Worm (Caenorhabditis elegans) whole organism, L4 larva: ENCODE data around the gene ZC262.2.

Experiments
- F10B5.3 ChIP-seq: sonication (generic microtip); optimal IDR thresholded peaks from 2 replicates; lab custom pipeline; 2016; ENCODE audit warnings: mild to moderate bottlenecking, missing genetic modification characterization, missing compliant biosample characterization
- F49E8.2 ChIP-seq: sonication (generic microtip); optimal IDR thresholded peaks from 2 replicates; lab custom pipeline; 2016; ENCODE audit warnings: missing compliant biosample characterization, mild to moderate bottlenecking, missing genetic modification characterization, borderline replicate concordance
- R02D3.7 ChIP-seq: fragments of 150-350 bp; sonication (generic microtip); optimal IDR thresholded peaks from 3 replicates; lab custom pipeline; 2014; ENCODE audit warnings: missing biosample characterization, missing genetic modification characterization
- T20F7.1 ChIP-seq: fragments of 200-800 bp; sonication (Bioruptor generic); optimal IDR thresholded peaks from 2 replicates; lab custom pipeline; 2018; ENCODE audit warnings: mild to moderate bottlenecking, missing genetic modification characterization, missing compliant biosample characterization
- T26A8.4 ChIP-seq: fragments of 200-800 bp; sonication (Bioruptor generic); IDR thresholded peaks from 2 replicates; pipeline ENCODE4 v1.3.6; 2022; ENCODE audit warnings: missing genetic modification characterization, missing compliant biosample characterization
- Y105C5A.15 ChIP-seq: fragments of 200-800 bp; sonication (Bioruptor generic); IDR thresholded peaks from 2 replicates; pipeline ENCODE4 v1.3.6; 2022; ENCODE audit warnings: missing genetic modification characterization, missing compliant biosample characterization
- Y48G9A.11 ChIP-seq: fragments of 200-800 bp; sonication (Bioruptor generic); IDR thresholded peaks from 2 replicates; pipeline ENCODE4 v1.3.6; 2022; ENCODE audit warnings: missing genetic modification reagents, missing genetic modification characterization, missing compliant biosample characterization
- Y5F2A.4 ChIP-seq: fragments of 200-800 bp; sonication (Bioruptor generic); optimal IDR thresholded peaks from 2 replicates; lab custom pipeline; 2018; ENCODE audit warnings: mild to moderate bottlenecking, missing genetic modification characterization, missing compliant biosample characterization
- ZK337.2 ChIP-seq: fragments of 200-800 bp; sonication (Bioruptor generic); IDR thresholded peaks from 2 replicates; pipeline ENCODE4 v1.3.6; 2022; ENCODE audit warnings: missing genetic modification reagents, missing genetic modification characterization, missing compliant biosample characterization
- ceh-82 ChIP-seq: sonication (generic microtip); optimal IDR thresholded peaks from 2 replicates; lab custom pipeline; 2017; ENCODE audit warnings: missing biosample characterization, missing genetic modification characterization
- cey-2 ChIP-seq: sonication (generic microtip); optimal IDR thresholded peaks from 3 replicates; lab custom pipeline; 2017; ENCODE audit warnings: missing genetic modification characterization, mild to moderate bottlenecking, missing compliant biosample characterization, antibody characterized with exemption, borderline replicate concordance; ENCODE audit not compliant: insufficient read depth
- daf-12 ChIP-seq: fragments of 150-350 bp; optimal IDR thresholded peaks from 2 replicates; lab custom pipeline; 2014; ENCODE audit warnings: missing biosample characterization, missing genetic modification reagents, missing genetic modification characterization
- daf-16 ChIP-seq, 3 experiments: sonication (generic microtip); optimal IDR thresholded peaks; 2 replicates each; lab custom pipeline; 2016 to 2017; ENCODE audit warnings: missing genetic modification characterization in 3 of 3, missing genetic modification reagents in 3 of 3, mild to moderate bottlenecking in 2 of 3, missing compliant biosample characterization in 2 of 3, missing biosample characterization in 1 of 3, moderate library complexity in 1 of 3
- daf-19 ChIP-seq: fragments of 200-800 bp; sonication (Bioruptor generic); conservative IDR thresholded peaks from 2 replicates; pipeline ENCODE4 v1.3.6; 2022; ENCODE audit warnings: missing genetic modification characterization, missing compliant biosample characterization
- dmd-9 ChIP-seq: fragments of 200-800 bp; sonication (Bioruptor generic); IDR thresholded peaks from 2 replicates; pipeline ENCODE4 v1.3.6; 2022; ENCODE audit warnings: missing genetic modification reagents, missing genetic modification characterization, missing compliant biosample characterization
- duxl-1 ChIP-seq: sonication (generic microtip); optimal IDR thresholded peaks from 2 replicates; lab custom pipeline; 2016; ENCODE audit warnings: mild to moderate bottlenecking, missing genetic modification characterization, moderate library complexity, missing compliant biosample characterization; ENCODE audit not compliant: poor library complexity
- egl-43 ChIP-seq: fragments of 200-800 bp; sonication (Bioruptor generic); IDR thresholded peaks from 2 replicates; pipeline ENCODE4 v1.3.6; 2022; ENCODE audit warnings: missing genetic modification reagents, missing genetic modification characterization, missing compliant biosample characterization
- fkh-10 ChIP-seq: fragments of 150-350 bp; optimal IDR thresholded peaks from 2 replicates; lab custom pipeline; 2014; ENCODE audit warnings: missing biosample characterization, missing genetic modification reagents, missing genetic modification characterization
- fos-1 ChIP-seq: fragments of 150-350 bp; optimal IDR thresholded peaks from 2 replicates; lab custom pipeline; 2014; ENCODE audit warnings: missing biosample characterization, missing genetic modification characterization
- hif-1 ChIP-seq, 2 experiments: sonication (generic microtip); optimal IDR thresholded peaks; 2 replicates each; lab custom pipeline; 2016 to 2017; ENCODE audit warnings: missing compliant biosample characterization in 2 of 2, missing genetic modification characterization in 2 of 2, missing genetic modification reagents in 2 of 2, missing genotype in 2 of 2, mild to moderate bottlenecking in 1 of 2
- hlh-30 ChIP-seq: sonication (generic microtip); optimal IDR thresholded peaks from 2 replicates; lab custom pipeline; 2017; ENCODE audit warnings: antibody characterized with exemption, mild to moderate bottlenecking, missing genetic modification characterization, missing compliant biosample characterization; ENCODE audit not compliant: insufficient read depth
- lin-15B ChIP-seq: fragments of 150-350 bp; sonication (generic microtip); optimal IDR thresholded peaks from 3 replicates; lab custom pipeline; 2014; ENCODE audit warnings: missing biosample characterization, missing genetic modification characterization
- lir-3 ChIP-seq: sonication (generic microtip); optimal IDR thresholded peaks from 2 replicates; lab custom pipeline; 2016; ENCODE audit warnings: mild to moderate bottlenecking, missing genetic modification characterization, missing compliant biosample characterization
- madf-5 ChIP-seq, 2 experiments: fragments of 200-800 bp; sonication (Bioruptor generic); IDR thresholded peaks; 2 replicates each; pipeline ENCODE4 v1.3.6; 2022; ENCODE audit warnings: missing compliant biosample characterization in 2 of 2, missing genetic modification characterization in 2 of 2
- mes-2 ChIP-seq: sonication (generic microtip); optimal IDR thresholded peaks from 2 replicates; lab custom pipeline; 2016; ENCODE audit warnings: missing genotype, mild to moderate bottlenecking, missing genetic modification characterization, missing compliant biosample characterization; ENCODE audit not compliant: poor library complexity, severe bottlenecking
- mxl-2 ChIP-seq: fragments of 200-800 bp; sonication (Bioruptor generic); conservative IDR thresholded peaks from 2 replicates; pipeline ENCODE4 v1.3.6; 2022; ENCODE audit warnings: missing genetic modification reagents, missing genetic modification characterization, missing compliant biosample characterization
- mxl-3 ChIP-seq: fragments of 200-800 bp; sonication (Bioruptor generic); optimal IDR thresholded peaks from 2 replicates; lab custom pipeline; 2018; ENCODE audit warnings: mild to moderate bottlenecking, missing genetic modification characterization, missing compliant biosample characterization
- nhr-10 ChIP-seq: fragments of 150-350 bp; optimal IDR thresholded peaks from 2 replicates; lab custom pipeline; 2014; ENCODE audit warnings: missing biosample characterization, missing genetic modification characterization
- nhr-102 ChIP-seq: sonication (generic microtip); optimal IDR thresholded peaks from 2 replicates; lab custom pipeline; 2016; ENCODE audit warnings: mild to moderate bottlenecking, missing genetic modification characterization, moderate library complexity, missing compliant biosample characterization
- nhr-11 ChIP-seq: fragments of 150-350 bp; optimal IDR thresholded peaks from 2 replicates; lab custom pipeline; 2014; ENCODE audit warnings: missing biosample characterization, missing genetic modification characterization
- nhr-237 ChIP-seq: sonication (generic microtip); optimal IDR thresholded peaks from 2 replicates; lab custom pipeline; 2017; ENCODE audit warnings: missing biosample characterization, missing genetic modification characterization
- nhr-25 ChIP-seq: sonication (generic microtip); optimal IDR thresholded peaks from 2 replicates; lab custom pipeline; 2017; ENCODE audit warnings: missing genetic modification characterization, mild to moderate bottlenecking, missing compliant biosample characterization, antibody characterized with exemption, moderate library complexity, borderline replicate concordance; ENCODE audit not compliant: insufficient read depth
- nhr-28 ChIP-seq: fragments of 150-350 bp; optimal IDR thresholded peaks from 2 replicates; lab custom pipeline; 2014; ENCODE audit warnings: missing biosample characterization, missing genetic modification characterization
- nhr-42 ChIP-seq: fragments of 200-800 bp; sonication (Bioruptor generic); IDR thresholded peaks from 2 replicates; pipeline ENCODE4 v1.3.6; 2022; ENCODE audit warnings: missing genetic modification characterization, missing compliant biosample characterization
- nhr-48 ChIP-seq: sonication (generic microtip); optimal IDR thresholded peaks from 2 replicates; lab custom pipeline; 2016; ENCODE audit warnings: mild to moderate bottlenecking, missing genetic modification characterization, missing compliant biosample characterization
- rbr-2 ChIP-seq: sonication (generic microtip); optimal IDR thresholded peaks from 2 replicates; lab custom pipeline; 2016; ENCODE audit warnings: missing genotype, missing genetic modification characterization, missing compliant biosample characterization
- saeg-2 ChIP-seq: fragments of 200-800 bp; sonication (Bioruptor generic); IDR thresholded peaks from 2 replicates; pipeline ENCODE4 v1.3.6; 2022; ENCODE audit warnings: missing genetic modification reagents, missing genetic modification characterization, missing compliant biosample characterization
- sdz-12 ChIP-seq: fragments of 200-800 bp; sonication (Bioruptor generic); optimal IDR thresholded peaks from 2 replicates; lab custom pipeline; 2018; ENCODE audit warnings: mild to moderate bottlenecking, missing genetic modification characterization, missing compliant biosample characterization
- skn-1 ChIP-seq: fragments of 150-350 bp; optimal IDR thresholded peaks from 2 replicates; lab custom pipeline; 2014; ENCODE audit warnings: missing biosample characterization, missing genetic modification characterization
- snpc-1.2 ChIP-seq: fragments of 200-800 bp; sonication (Bioruptor generic); IDR thresholded peaks from 2 replicates; pipeline ENCODE4 v1.3.6; 2022; ENCODE audit warnings: missing genetic modification reagents, missing genetic modification characterization, missing compliant biosample characterization
- spr-1 ChIP-seq: sonication (generic microtip); optimal IDR thresholded peaks from 2 replicates; lab custom pipeline; 2016; ENCODE audit warnings: mild to moderate bottlenecking, missing genetic modification characterization, missing compliant biosample characterization
- spr-3 ChIP-seq: fragments of 200-800 bp; sonication (Bioruptor generic); optimal IDR thresholded peaks from 2 replicates; lab custom pipeline; 2018; ENCODE audit warnings: mild to moderate bottlenecking, missing genetic modification characterization, missing compliant biosample characterization
- tra-1 ChIP-seq: fragments of 200-800 bp; sonication (Bioruptor generic); IDR thresholded peaks from 2 replicates; pipeline ENCODE4 v1.3.6; 2022; ENCODE audit warnings: missing genetic modification reagents, missing genetic modification characterization, missing compliant biosample characterization
- unc-130 ChIP-seq: sonication (generic microtip); optimal IDR thresholded peaks from 2 replicates; lab custom pipeline; 2016; ENCODE audit warnings: missing genetic modification reagents, missing genetic modification characterization, missing compliant biosample characterization
- unc-62 ChIP-seq, 3 experiments: fragments of 150-350 bp in 1 of 3; sonication (generic microtip); optimal IDR thresholded peaks in 2 of 3; peaks in 1 of 3; 1 replicate in 1 of 3; 2 replicates in 2 of 3; lab custom pipeline; 2014 to 2017; ENCODE audit warnings: missing biosample characterization in 3 of 3, missing genetic modification characterization in 3 of 3, missing genetic modification reagents in 3 of 3, missing genotype in 1 of 3
- vab-7 ChIP-seq: fragments of 200-800 bp; sonication (Bioruptor generic); IDR thresholded peaks from 2 replicates; pipeline ENCODE4 v1.3.6; 2022; ENCODE audit warnings: missing genetic modification reagents, missing genetic modification characterization, missing compliant biosample characterization
- zag-1 ChIP-seq: fragments of 150-350 bp; optimal IDR thresholded peaks from 2 replicates; lab custom pipeline; 2014; ENCODE audit warnings: missing biosample characterization, missing genetic modification characterization
- zfp-3 ChIP-seq: fragments of 200-800 bp; sonication (Bioruptor generic); conservative IDR thresholded peaks from 2 replicates; pipeline ENCODE4 v1.3.6; 2022; ENCODE audit warnings: missing genetic modification reagents, missing genetic modification characterization, missing compliant biosample characterization
- zip-11 ChIP-seq: fragments of 200-800 bp; sonication (Bioruptor generic); IDR thresholded peaks from 2 replicates; pipeline ENCODE4 v1.3.6; 2022; ENCODE audit warnings: missing genetic modification characterization, missing compliant biosample characterization

The ZC262.2 gene

DNA sequence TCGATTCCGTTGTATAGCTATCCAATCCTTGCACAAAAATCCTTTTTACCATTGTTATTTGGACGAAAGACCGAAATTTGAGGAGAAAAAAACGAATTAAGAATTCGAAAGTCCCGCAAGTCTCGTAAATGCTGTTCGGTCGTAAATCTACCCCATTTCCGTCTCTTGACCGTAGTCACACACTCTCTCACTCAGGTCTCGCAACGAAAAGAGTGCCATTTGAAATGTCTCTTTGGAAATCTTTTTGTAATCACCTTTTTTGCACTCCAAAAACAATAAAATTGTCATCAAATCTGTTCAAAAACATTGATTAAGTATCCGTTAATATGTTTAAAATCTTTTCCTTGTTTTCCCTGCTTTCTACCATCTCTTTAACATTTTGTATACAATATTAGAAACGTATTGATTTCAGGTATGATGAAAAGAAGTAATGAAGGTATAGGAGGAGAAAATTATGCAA is 26.4 kb downstream of the ZC262.2 start, which contains the start of the genes R05D3.8 and rfp-1 (continued):
- TF ChIP-seq egl-43 (GFP tag; lab: Robert Waterston, UW) (no peak), fkh-10 (GFP tag; lab: Kevin White, UChicago) (peak; percentile 36), unc-130 (GFP tag; lab: Kevin White, UChicago) (peak; percentile 74), Y48G9A.11 (GFP tag; lab: Robert Waterston, UW) (no peak; the same call in 1 of the 2 replicates), nhr-11 (peak; percentile 89), nhr-237 (tag; lab: Kevin White, UChicago) (no peak), hif-1 (tag; optimal IDR thresholded peaks at IDR 0.05; lab: Kevin White, UChicago) (peak in 1 of 2 experiments; percentile 54), lir-3 (no peak), sdz-12 (no peak), saeg-2 (GFP tag; lab: Robert Waterston, UW) (no peak), nhr-10 (tag; lab: Kevin White, UChicago) (no peak), rbr-2 (peak; percentile 43), mxl-2 (GFP tag; lab: Robert Waterston, UW) (no peak), zip-11 (no peak), T26A8.4 (peak; percentile 45; the same call in 1 of the 2 replicates), nhr-42 (GFP tag; lab: Robert Waterston, UW) (no peak), zag-1 (tag; lab: Kevin White, UChicago) (no peak), daf-19 (GFP tag; lab: Robert Waterston, UW) (no peak), nhr-102 (tag; lab: Kevin White, UChicago) (no peak), hlh-30 (peak; percentile 84), vab-7 (GFP tag; lab: Robert Waterston, UW) (no peak), ZK337.2 (GFP tag; lab: Robert Waterston, UW) (no peak), spr-3 (GFP tag; lab: Kevin White, UChicago) (no peak), R02D3.7 (peak; percentile 97), mxl-3 (GFP tag; lab: Kevin White, UChicago) (peak; percentile 25), F49E8.2 (tag; lab: Kevin White, UChicago) (no peak), Y105C5A.15 (no peak), mes-2 (tag; lab: Kevin White, UChicago) (peak; percentile 89), skn-1 (no peak), fos-1 (tag; lab: Kevin White, UChicago) (no peak), lin-15B (tag; lab: Kevin White, UChicago) (peak; percentile 49), madf-5 (GFP tag; IDR thresholded peaks at IDR 0.05; lab: Robert Waterston, UW) (no peak), daf-16 (GFP tag; optimal IDR thresholded peaks at IDR 0.05; lab: Kevin White, UChicago) (no peak), daf-16 (tag; optimal IDR thresholded peaks at IDR 0.05; lab: Kevin White, UChicago) (peak; percentile 51), nhr-48 (no peak), Y5F2A.4 (GFP tag; lab: Kevin White, UChicago) (no peak), snpc-1.2 (GFP tag; lab: Robert Waterston, UW) (no peak), spr-1 (tag; lab: Kevin White, UChicago) (no peak), dmd-9 (no peak), nhr-25 (tag; lab: Kevin White, UChicago) (peak; percentile 76), F10B5.3 (tag; lab: Kevin White, UChicago) (no peak), ceh-82 (no peak), cey-2 (tag; lab: Kevin White, UChicago) (no peak), nhr-28 (tag; lab: Kevin White, UChicago) (peak; percentile 85), zfp-3 (GFP tag; lab: Robert Waterston, UW) (no peak), T20F7.1 (GFP tag; lab: Kevin White, UChicago) (peak; percentile 73), duxl-1 (tag; lab: Kevin White, UChicago) (peak; percentile 6), daf-12 (tag; lab: Kevin White, UChicago) (no peak), unc-62 (GFP tag; optimal IDR thresholded peaks at IDR 0.05 in 1 of 2; lab: Kevin White, UChicago) (peak in 1 of 2 experiments; percentile 99), unc-62 (tag; optimal IDR thresholded peaks at IDR 0.05; lab: Kevin White, UChicago) (no peak), tra-1 (GFP tag; lab: Robert Waterston, UW) (0 out of 2 replicates have a peak, but pooled peaks have one; percentile 22)
